Worm (Caenorhabditis elegans) whole organism, L1 larva: ENCODE results near the gene nas-24.

Source experiments
- C04F5.9 ChIP-seq: sonication (generic microtip); optimal IDR thresholded peaks from 2 replicates; lab custom pipeline; 2016; ENCODE audit warnings: missing genetic modification characterization, missing compliant biosample characterization
- C16A3.4 ChIP-seq: fragments of 150-350 bp; optimal IDR thresholded peaks from 2 replicates; lab custom pipeline; 2014; ENCODE audit warnings: missing biosample characterization, missing genetic modification characterization
- C34B4.2 ChIP-seq: sonication (generic microtip); optimal IDR thresholded peaks from 2 replicates; lab custom pipeline; 2017; ENCODE audit warnings: mild to moderate bottlenecking, missing genetic modification characterization, missing compliant biosample characterization
- F16B12.6 ChIP-seq: fragments of 150-350 bp; optimal IDR thresholded peaks from 2 replicates; lab custom pipeline; 2014; ENCODE audit warnings: missing biosample characterization, missing genetic modification characterization
- aha-1 ChIP-seq: fragments of 150-350 bp; optimal IDR thresholded peaks from 2 replicates; lab custom pipeline; 2014; ENCODE audit warnings: missing biosample characterization, missing genetic modification characterization
- alr-1 ChIP-seq: fragments of 200-800 bp; sonication (Bioruptor generic); optimal IDR thresholded peaks from 2 replicates; lab custom pipeline; 2018; ENCODE audit warnings: borderline replicate concordance, mild to moderate bottlenecking, missing genetic modification characterization, missing compliant biosample characterization
- aly-2 ChIP-seq: fragments of 150-350 bp; optimal IDR thresholded peaks from 2 replicates; lab custom pipeline; 2014; ENCODE audit warnings: missing biosample characterization, missing genetic modification characterization
- ama-1 ChIP-seq: fragments of 150-350 bp; optimal IDR thresholded peaks from 2 replicates; lab custom pipeline; 2014
- blmp-1 ChIP-seq: fragments of 150-350 bp; optimal IDR thresholded peaks from 2 replicates; lab custom pipeline; 2014; ENCODE audit warnings: missing biosample characterization, missing genetic modification characterization
- ceh-82 ChIP-seq, 3 experiments: fragments of 150-350 bp in 1 of 3; sonication (generic microtip) in 2 of 3; optimal IDR thresholded peaks; 2 replicates each; lab custom pipeline; 2014 to 2017; ENCODE audit warnings: missing biosample characterization in 3 of 3, missing genetic modification characterization in 3 of 3
- ceh-88 ChIP-seq: fragments of 200-800 bp; sonication (Bioruptor generic); IDR thresholded peaks from 2 replicates; pipeline ENCODE4 v1.3.6; 2022; ENCODE audit warnings: missing genetic modification characterization, missing compliant biosample characterization
- ces-1 ChIP-seq: fragments of 150-350 bp; optimal IDR thresholded peaks from 2 replicates; lab custom pipeline; 2014; ENCODE audit warnings: missing biosample characterization, missing genetic modification reagents, missing genetic modification characterization
- dpl-1 ChIP-seq, 3 experiments: fragments of 150-350 bp in 2 of 3; sonication (generic microtip) in 1 of 3; optimal IDR thresholded peaks; 2 replicates each; lab custom pipeline; 2014 to 2017; ENCODE audit warnings: missing biosample characterization in 3 of 3, missing genetic modification characterization in 3 of 3, missing genetic modification reagents in 3 of 3
- efl-1 ChIP-seq, 4 experiments: fragments of 150-350 bp; optimal IDR thresholded peaks in 3 of 4; peaks in 1 of 4; 1 replicate in 1 of 4; 2 replicates in 3 of 4; lab custom pipeline; 2014; ENCODE audit warnings: missing biosample characterization in 2 of 4, missing genetic modification characterization in 2 of 4, missing genetic modification reagents in 2 of 4
- efl-3 ChIP-seq: fragments of 200-800 bp; sonication (Bioruptor generic); optimal IDR thresholded peaks from 2 replicates; lab custom pipeline; 2018; ENCODE audit warnings: mild to moderate bottlenecking, missing genetic modification characterization, missing compliant biosample characterization
- elt-2 ChIP-seq: sonication (generic microtip); optimal IDR thresholded peaks from 2 replicates; lab custom pipeline; 2016; ENCODE audit warnings: missing genetic modification characterization, mild to moderate bottlenecking, inconsistent platforms, missing compliant biosample characterization, missing genetic modification reagents
- elt-3 ChIP-seq, 6 experiments: fragments of 150-350 bp in 1 of 6; sonication (generic microtip); optimal IDR thresholded peaks; 2 replicates each; lab custom pipeline; 2017 to 2018; ENCODE audit warnings: missing biosample characterization in 6 of 6, missing genetic modification characterization in 6 of 6, inconsistent platforms in 1 of 6
- fkh-4 ChIP-seq: sonication (generic microtip); optimal IDR thresholded peaks from 2 replicates; lab custom pipeline; 2016; ENCODE audit warnings: missing compliant biosample characterization, missing genetic modification characterization, borderline replicate concordance
- fkh-8 ChIP-seq: sonication (generic microtip); optimal IDR thresholded peaks from 2 replicates; lab custom pipeline; 2016; ENCODE audit warnings: mild to moderate bottlenecking, missing genetic modification characterization, missing compliant biosample characterization
- grh-1 ChIP-seq: fragments of 200-800 bp; sonication (Bioruptor generic); IDR thresholded peaks from 2 replicates; pipeline ENCODE4 v1.3.6; 2022; ENCODE audit warnings: missing genetic modification reagents, missing genetic modification characterization, missing compliant biosample characterization
- irx-1 ChIP-seq: sonication (generic microtip); optimal IDR thresholded peaks from 2 replicates; lab custom pipeline; 2016; ENCODE audit warnings: missing genetic modification characterization, missing compliant biosample characterization
- jun-1 ChIP-seq: fragments of 150-350 bp; optimal IDR thresholded peaks from 2 replicates; lab custom pipeline; 2014; ENCODE audit warnings: missing biosample characterization, missing genetic modification reagents, missing genetic modification characterization
- lin-13 ChIP-seq: fragments of 150-350 bp; optimal IDR thresholded peaks from 2 replicates; lab custom pipeline; 2014; ENCODE audit warnings: missing biosample characterization, missing genetic modification reagents, missing genetic modification characterization
- lin-14 ChIP-seq: fragments of 200-800 bp; sonication (Bioruptor generic); optimal IDR thresholded peaks from 2 replicates; lab custom pipeline; 2018; ENCODE audit warnings: mild to moderate bottlenecking, missing genetic modification characterization, moderate library complexity, missing compliant biosample characterization
- lin-35 ChIP-seq, 2 experiments: fragments of 150-350 bp; optimal IDR thresholded peaks; 2 replicates each; lab custom pipeline; 2014; ENCODE audit warnings: missing biosample characterization in 2 of 2, missing genetic modification characterization in 2 of 2, missing genetic modification reagents in 2 of 2
- lir-3 ChIP-seq: sonication (generic microtip); optimal IDR thresholded peaks from 2 replicates; lab custom pipeline; 2016; ENCODE audit warnings: mild to moderate bottlenecking, missing genetic modification characterization, moderate library complexity, missing compliant biosample characterization; ENCODE audit not compliant: poor library complexity
- lsy-2 ChIP-seq, 2 experiments: fragments of 150-350 bp; optimal IDR thresholded peaks; 2 replicates each; lab custom pipeline; 2014; ENCODE audit warnings: missing biosample characterization in 2 of 2, missing genetic modification characterization in 2 of 2
- mdl-1 ChIP-seq, 2 experiments: fragments of 150-350 bp; optimal IDR thresholded peaks; 2 replicates each; lab custom pipeline; 2014 to 2017; ENCODE audit warnings: missing biosample characterization in 2 of 2, missing genetic modification characterization in 2 of 2, inconsistent platforms in 1 of 2
- mep-1 ChIP-seq: fragments of 150-350 bp; optimal IDR thresholded peaks from 2 replicates; lab custom pipeline; 2014; ENCODE audit warnings: missing biosample characterization, missing genetic modification characterization
- nhr-19 ChIP-seq: fragments of 200-800 bp; sonication (Bioruptor generic); conservative IDR thresholded peaks from 2 replicates; pipeline ENCODE4 v1.3.6; 2022; ENCODE audit warnings: missing genetic modification characterization, missing compliant biosample characterization
- nhr-20 ChIP-seq: sonication (generic microtip); optimal IDR thresholded peaks from 2 replicates; lab custom pipeline; 2016; ENCODE audit warnings: mild to moderate bottlenecking, missing genetic modification characterization, missing compliant biosample characterization
- nhr-28 ChIP-seq: fragments of 150-350 bp; optimal IDR thresholded peaks from 2 replicates; lab custom pipeline; 2014; ENCODE audit warnings: missing biosample characterization, missing genetic modification characterization
- nhr-47 ChIP-seq: sonication (generic microtip); optimal IDR thresholded peaks from 2 replicates; lab custom pipeline; 2016; ENCODE audit warnings: mild to moderate bottlenecking, missing genetic modification characterization, moderate library complexity, missing compliant biosample characterization
- nhr-71 ChIP-seq: sonication (generic microtip); optimal IDR thresholded peaks from 2 replicates; lab custom pipeline; 2016; ENCODE audit warnings: mild to moderate bottlenecking, missing genetic modification characterization, moderate library complexity, missing compliant biosample characterization
- nhr-85 ChIP-seq: sonication (generic microtip); peaks from one replicate; lab custom pipeline; 2016; ENCODE audit warnings: missing genetic modification characterization, inconsistent platforms, missing compliant biosample characterization
- nhr-90 ChIP-seq: sonication (generic microtip); optimal IDR thresholded peaks from 2 replicates; lab custom pipeline; 2016; ENCODE audit warnings: mild to moderate bottlenecking, missing genetic modification characterization, missing compliant biosample characterization; ENCODE audit not compliant: poor library complexity
- pag-3 ChIP-seq: sonication (generic microtip); optimal IDR thresholded peaks from 2 replicates; lab custom pipeline; 2017; ENCODE audit warnings: missing genetic modification characterization, mild to moderate bottlenecking, missing compliant biosample characterization, antibody characterized with exemption, borderline replicate concordance; ENCODE audit not compliant: insufficient read depth
- pax-3 ChIP-seq: fragments of 200-800 bp; sonication (Bioruptor generic); optimal IDR thresholded peaks from 2 replicates; lab custom pipeline; 2018; ENCODE audit warnings: mild to moderate bottlenecking, missing genetic modification characterization, moderate library complexity, missing compliant biosample characterization
- pqm-1 ChIP-seq: sonication (generic microtip); optimal IDR thresholded peaks from 3 replicates; lab custom pipeline; 2017; ENCODE audit warnings: missing biosample characterization, missing genetic modification characterization
- rnt-1 ChIP-seq: sonication (generic microtip); optimal IDR thresholded peaks from 2 replicates; lab custom pipeline; 2016; ENCODE audit warnings: mild to moderate bottlenecking, missing genetic modification characterization, moderate library complexity, missing compliant biosample characterization
- snpc-4 ChIP-seq: fragments of 150-350 bp; optimal IDR thresholded peaks from 2 replicates; lab custom pipeline; 2014; ENCODE audit warnings: missing biosample characterization, missing genetic modification characterization
- snu-23 ChIP-seq: sonication (generic microtip); optimal IDR thresholded peaks from 2 replicates; lab custom pipeline; 2016; ENCODE audit warnings: missing genetic modification characterization, missing compliant biosample characterization
- tbx-2 ChIP-seq: sonication (generic microtip); optimal IDR thresholded peaks from 2 replicates; lab custom pipeline; 2016; ENCODE audit warnings: missing genetic modification characterization, missing compliant biosample characterization
- unc-130 ChIP-seq: fragments of 150-350 bp; optimal IDR thresholded peaks from 2 replicates; lab custom pipeline; 2017; ENCODE audit warnings: missing biosample characterization, missing genetic modification characterization, inconsistent platforms
- unc-30 ChIP-seq: sonication (generic microtip); optimal IDR thresholded peaks from 2 replicates; lab custom pipeline; 2017; ENCODE audit warnings: missing biosample characterization, missing genetic modification characterization
- unc-62 ChIP-seq: fragments of 150-350 bp; optimal IDR thresholded peaks from 2 replicates; lab custom pipeline; 2014; ENCODE audit warnings: missing biosample characterization, missing genetic modification reagents, missing genetic modification characterization
- unc-98 ChIP-seq: fragments of 200-800 bp; sonication (Bioruptor generic); IDR thresholded peaks from 2 replicates; pipeline ENCODE4 v1.3.6; 2022; ENCODE audit warnings: missing genetic modification characterization, missing compliant biosample characterization
- zip-4 ChIP-seq: fragments of 200-800 bp; sonication (Bioruptor generic); optimal IDR thresholded peaks from 2 replicates; lab custom pipeline; 2018; ENCODE audit warnings: mild to moderate bottlenecking, missing genetic modification characterization, moderate library complexity, missing compliant biosample characterization
- ztf-4 ChIP-seq: fragments of 150-350 bp; optimal IDR thresholded peaks from 2 replicates; lab custom pipeline; 2014; ENCODE audit warnings: missing biosample characterization, missing genetic modification characterization

Gene nas-24

DNA sequence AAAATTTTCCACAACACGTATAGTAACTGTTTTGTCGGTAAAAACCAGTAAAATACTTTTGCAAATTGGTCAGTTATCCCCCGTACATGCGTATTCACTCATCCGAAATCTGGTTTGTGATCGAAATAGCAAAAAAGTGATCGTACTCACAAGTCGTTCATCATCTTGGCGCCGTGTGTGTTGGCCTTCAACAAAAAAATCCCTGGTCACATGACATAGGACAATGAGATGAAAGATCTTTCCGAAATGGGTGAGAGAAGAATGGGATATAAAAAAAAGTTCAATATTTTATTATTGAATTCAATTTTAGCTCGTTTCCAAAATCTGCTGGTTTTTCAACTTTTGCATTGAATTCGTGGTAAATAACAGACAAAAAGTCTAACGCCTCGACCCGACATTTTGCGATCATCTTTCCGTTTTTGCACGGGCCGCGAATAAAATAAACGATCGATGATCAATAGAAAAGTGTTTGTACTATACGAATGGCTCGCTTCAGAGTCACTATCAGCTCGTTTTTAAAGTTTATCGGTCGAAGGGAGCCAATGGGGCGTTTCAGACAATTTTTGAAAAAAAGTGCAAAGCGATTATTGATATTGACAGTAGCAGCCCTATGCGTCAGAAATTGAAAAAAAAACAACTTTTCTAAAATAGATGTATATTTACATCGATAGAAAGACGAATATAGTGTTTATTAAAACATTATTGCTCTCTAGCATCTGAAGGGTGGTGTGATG lies 18.9 kb downstream of the nas-24 start:
- TF ChIP-seq ztf-4 (tag; lab: Kevin White, UChicago) (peak; percentile 57), unc-30 (no peak), ceh-88 (no peak), lir-3 (tag; lab: Kevin White, UChicago) (peak; percentile 31), pqm-1 (tag; lab: Kevin White, UChicago) (no peak), C16A3.4 (tag; lab: Kevin White, UChicago) (peak; percentile 26), efl-3 (no peak), blmp-1 (tag; lab: Kevin White, UChicago) (peak; percentile 53), elt-2 (tag; lab: Kevin White, UChicago) (peak; percentile 23), ama-1 (lab: Kevin White, UChicago) (peak; percentile 23), mdl-1 (tag; optimal IDR thresholded peaks at IDR 0.05; lab: Kevin White, UChicago) (peak in 1 of 2 experiments; percentile 3), nhr-19 (GFP tag; lab: Robert Waterston, UW) (peak; percentile 69), unc-130 (tag; lab: Kevin White, UChicago) (peak; percentile 24), irx-1 (tag; lab: Kevin White, UChicago) (peak; percentile 44), nhr-90 (tag; lab: Kevin White, UChicago) (peak; percentile 51), lsy-2 (tag; optimal IDR thresholded peaks at IDR 0.05; lab: Kevin White, UChicago) (peak in 1 of 2 experiments; percentile 57), efl-1 (optimal IDR thresholded peaks at IDR 0.05; lab: Kevin White, UChicago) (no peak), efl-1 (GFP tag; optimal IDR thresholded peaks at IDR 0.05 in 1 of 2; lab: Kevin White, UChicago) (peak in 1 of 2 experiments; percentile 91), mep-1 (tag; lab: Kevin White, UChicago) (peak; percentile 51), fkh-4 (no peak), nhr-20 (tag; lab: Kevin White, UChicago) (peak; percentile 35), snu-23 (GFP tag; lab: Kevin White, UChicago) (peak; percentile 67), nhr-28 (tag; lab: Kevin White, UChicago) (no peak), ces-1 (GFP tag; lab: Kevin White, UChicago) (no peak), C04F5.9 (tag; lab: Kevin White, UChicago) (no peak), ceh-82 (tag; optimal IDR thresholded peaks at IDR 0.05; lab: Kevin White, UChicago) (peak in 1 of 3 experiments; percentile 2), nhr-85 (tag; lab: Kevin White, UChicago) (peak; percentile 95), lin-14 (GFP tag; lab: Kevin White, UChicago) (peak; percentile 75), pag-3 (tag; lab: Kevin White, UChicago) (no peak), aha-1 (tag; lab: Kevin White, UChicago) (no peak), grh-1 (peak; percentile 81), pax-3 (tag; lab: Kevin White, UChicago) (no peak), nhr-47 (tag; lab: Kevin White, UChicago) (peak; percentile 44), nhr-71 (tag; lab: Kevin White, UChicago) (peak; percentile 80), rnt-1 (peak; percentile 54), lin-35 (GFP tag; optimal IDR thresholded peaks at IDR 0.05; lab: Kevin White, UChicago) (peak in 1 of 2 experiments; percentile 34), elt-3 (tag; optimal IDR thresholded peaks at IDR 0.05; lab: Kevin White, UChicago) (peak in 1 of 6 experiments; percentile 15), dpl-1 (GFP tag; optimal IDR thresholded peaks at IDR 0.05; lab: Kevin White, UChicago) (peak in 1 of 3 experiments; percentile 48)
- TF ChIP-seq, all 84 proteins: peak for 26

DNA sequence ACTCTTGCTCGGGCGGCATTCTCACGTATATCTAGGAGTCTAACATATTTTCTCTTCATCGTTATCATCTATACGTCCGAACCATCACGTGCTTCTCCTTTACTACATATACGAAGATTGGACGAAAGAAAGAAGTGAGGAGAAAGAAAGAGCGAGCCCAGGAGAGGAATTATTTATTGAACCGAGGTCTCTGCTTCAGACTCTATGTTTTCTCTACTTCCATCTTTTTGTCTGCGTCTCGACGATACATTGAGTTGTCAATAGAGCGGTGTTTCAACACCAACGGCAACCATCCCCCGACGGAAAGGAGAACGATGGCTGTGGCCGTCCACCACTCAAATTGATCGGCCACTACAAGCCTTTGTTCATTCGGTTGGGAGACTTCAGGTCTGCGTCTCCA lies 20.2 kb downstream of the nas-24 start:
- TF ChIP-seq dpl-1 (GFP tag; optimal IDR thresholded peaks at IDR 0.05; lab: Kevin White, UChicago) (peak; percentile 30 to 76 (median 65)), zip-4 (GFP tag; lab: Kevin White, UChicago) (peak; percentile 16), snpc-4 (tag; lab: Kevin White, UChicago) (peak; percentile 39), lin-13 (GFP tag; lab: Kevin White, UChicago) (peak; percentile 74), ceh-88 (peak; percentile 66), unc-98 (GFP tag; lab: Robert Waterston, UW) (no peak), unc-62 (GFP tag; lab: Kevin White, UChicago) (no peak), pqm-1 (tag; lab: Kevin White, UChicago) (peak; percentile 29), C34B4.2 (tag; lab: Kevin White, UChicago) (no peak), mep-1 (tag; lab: Kevin White, UChicago) (peak; percentile 77), tbx-2 (tag; lab: Kevin White, UChicago) (peak; percentile 87), mdl-1 (tag; optimal IDR thresholded peaks at IDR 0.05; lab: Kevin White, UChicago) (peak in 1 of 2 experiments; percentile 77), fkh-8 (tag; lab: Kevin White, UChicago) (peak; percentile 85), efl-1 (optimal IDR thresholded peaks at IDR 0.05; lab: Kevin White, UChicago) (peak; percentile 76 to 84), efl-1 (GFP tag; optimal IDR thresholded peaks at IDR 0.05 in 1 of 2; lab: Kevin White, UChicago) (peak; percentile 61 to 95), F16B12.6 (tag; lab: Kevin White, UChicago) (peak; percentile 19), alr-1 (tag; lab: Kevin White, UChicago) (no peak), aly-2 (peak; percentile 34), jun-1 (tag; lab: Kevin White, UChicago) (peak; percentile 65)
